Worm (Caenorhabditis elegans) whole organism, L4/young adult: Measurements from ENCODE around the gene T11F8.4.
"Not testable (repeated sequence)": the region's sequence is repeated elsewhere in the genome, so short reads cannot be mapped to it uniquely, and the experiment has no call there.

Experiments used
- W03F9.2 ChIP-seq: fragments of 150-350 bp; optimal IDR thresholded peaks from 2 replicates; lab custom pipeline; 2014; ENCODE audit warnings: missing biosample characterization, missing genetic modification characterization
- dao-5 ChIP-seq: sonication (generic microtip); optimal IDR thresholded peaks from 2 replicates; lab custom pipeline; 2016; ENCODE audit warnings: missing genotype, missing genetic modification characterization, moderate library complexity, missing compliant biosample characterization
- him-1 ChIP-seq: sonication (generic microtip); optimal IDR thresholded peaks from 2 replicates; lab custom pipeline; 2016; ENCODE audit warnings: missing genotype, missing genetic modification reagents, missing genetic modification characterization, missing compliant biosample characterization

The T11F8.4 gene

DNA sequence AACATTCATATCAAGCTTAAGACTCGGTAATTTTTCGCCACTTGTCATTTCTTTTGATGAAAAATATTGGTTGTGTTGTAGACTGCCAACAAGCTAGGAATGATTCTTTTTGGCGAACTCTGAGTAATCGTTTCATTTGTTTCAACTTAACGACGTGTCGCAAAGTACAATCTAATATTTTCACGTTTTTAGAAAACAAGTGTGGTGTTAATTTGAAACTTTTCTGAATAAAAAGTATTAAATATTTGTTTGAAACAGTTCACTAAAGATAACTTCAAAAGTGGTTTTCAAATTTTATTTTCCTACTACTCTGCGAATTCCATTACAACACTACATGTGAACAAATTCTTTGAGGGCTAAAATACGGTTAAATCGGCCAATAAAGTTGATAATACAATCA, at the start of gene T11F8.4:
Gene T11F8.4, minus strand, starts transcription at position 101 of the 400 bp plus-strand sequence.
- no peak for TF ChIP-seq W03F9.2 (tag; lab: Kevin White, UChicago)
- no peak for TF ChIP-seq him-1 (tag; lab: Kevin White, UChicago)
- no peak for TF ChIP-seq dao-5 (tag; lab: Kevin White, UChicago)

DNA sequence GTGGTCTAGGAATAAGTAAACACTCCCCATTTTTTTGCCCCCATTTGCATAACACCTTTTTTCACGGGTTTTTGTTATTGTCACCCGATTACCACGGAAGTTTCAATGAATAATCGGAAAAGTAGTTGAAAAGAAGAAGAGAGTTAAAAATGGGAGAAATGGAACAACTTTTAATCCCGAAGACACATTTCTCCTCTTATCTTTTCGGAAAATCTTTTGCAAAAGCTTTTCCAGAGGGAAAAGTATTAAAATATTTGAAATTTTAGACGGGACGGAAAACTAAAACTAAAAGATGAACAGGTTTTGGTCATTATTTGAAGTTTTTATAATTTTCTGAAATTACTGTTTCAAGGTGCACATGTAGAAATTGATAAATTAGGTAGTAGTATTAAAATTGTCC, 42.7 kb upstream of the T11F8.4 start:
- TF ChIP-seq him-1 (tag; lab: Kevin White, UChicago) (no peak), W03F9.2 (tag; lab: Kevin White, UChicago) (no peak), dao-5 (tag; lab: Kevin White, UChicago) (no peak)

ce11 chrIV:5514789-5515188, 38.4 kb upstream of the T11F8.4 start:
- TF ChIP-seq him-1 (tag; lab: Kevin White, UChicago) (no peak), dao-5 (tag; lab: Kevin White, UChicago) (no peak), W03F9.2 (tag; lab: Kevin White, UChicago) (no peak)

DNA sequence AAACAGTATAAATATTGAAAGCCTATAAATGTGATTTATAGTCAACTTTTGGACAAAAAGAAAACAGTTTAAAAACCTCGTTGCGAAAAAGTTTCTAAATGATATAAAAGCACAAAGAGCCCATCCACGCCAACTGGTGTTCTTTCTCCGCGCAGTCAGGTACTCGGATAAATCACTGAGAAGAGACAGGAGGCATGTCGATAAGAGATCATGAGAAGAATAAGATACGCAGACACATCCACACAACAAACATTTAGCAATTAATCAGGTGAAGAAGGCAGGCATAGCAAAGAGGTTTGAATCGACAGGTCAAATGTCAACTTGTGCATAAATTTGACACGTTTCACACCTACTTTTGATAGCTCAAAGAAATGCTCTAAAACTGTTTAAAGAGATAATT, 31.4 kb upstream of the T11F8.4 start:
- TF ChIP-seq W03F9.2 (tag; lab: Kevin White, UChicago) (no peak), him-1 (tag; lab: Kevin White, UChicago) (no peak), dao-5 (tag; lab: Kevin White, UChicago) (no peak)

DNA sequence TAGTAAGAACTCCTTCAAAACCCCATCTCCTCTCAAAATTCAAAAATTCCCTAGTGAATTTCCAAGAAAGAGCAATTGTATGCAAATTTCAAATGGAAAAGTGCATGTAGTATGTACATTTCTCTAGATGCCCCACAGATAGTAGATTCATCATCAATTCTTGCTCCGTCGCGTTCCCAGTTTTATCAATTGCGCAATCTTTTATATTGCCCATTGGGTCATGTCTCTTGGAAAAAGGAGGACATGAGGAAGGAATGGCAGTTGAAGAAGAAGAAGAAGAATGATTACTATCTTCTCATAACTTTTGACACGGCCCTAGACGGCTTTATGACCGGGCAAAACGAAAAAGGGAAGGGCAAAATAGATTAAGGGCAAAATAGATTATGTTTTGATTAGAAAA, 30.3 kb upstream of the T11F8.4 start:
- TF ChIP-seq W03F9.2 (tag; lab: Kevin White, UChicago) (no peak), dao-5 (tag; lab: Kevin White, UChicago) (no peak), him-1 (tag; lab: Kevin White, UChicago) (no peak)

DNA sequence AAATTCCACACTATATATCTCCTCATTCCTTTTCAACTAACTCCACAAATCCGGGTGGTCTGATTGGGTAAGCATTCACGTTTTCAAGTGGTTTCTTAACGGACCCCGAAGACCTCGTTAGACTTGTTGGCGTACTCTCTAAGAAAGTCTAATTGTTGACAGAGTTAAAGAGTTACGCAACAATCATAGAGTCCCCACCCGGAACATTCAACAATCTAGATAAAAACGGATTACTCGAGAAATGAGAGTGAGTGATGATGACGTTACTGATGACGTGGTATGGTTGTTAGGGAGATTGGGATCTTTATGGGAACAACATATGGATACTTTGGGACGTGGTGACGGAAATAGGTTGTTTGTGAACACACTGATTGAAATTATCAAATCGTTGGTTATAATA, 26.2 kb upstream of the T11F8.4 start:
- TF ChIP-seq him-1 (tag; lab: Kevin White, UChicago) (no peak), dao-5 (tag; lab: Kevin White, UChicago) (no peak), W03F9.2 (tag; lab: Kevin White, UChicago) (no peak)

- TF ChIP-seq W03F9.2 (tag; lab: Kevin White, UChicago) (no peak), dao-5 (tag; lab: Kevin White, UChicago) (no peak), him-1 (tag; lab: Kevin White, UChicago) (no peak)
Observed at ce11 chrIV:5501414-5501813, 25.0 kb upstream of the T11F8.4 start.

DNA sequence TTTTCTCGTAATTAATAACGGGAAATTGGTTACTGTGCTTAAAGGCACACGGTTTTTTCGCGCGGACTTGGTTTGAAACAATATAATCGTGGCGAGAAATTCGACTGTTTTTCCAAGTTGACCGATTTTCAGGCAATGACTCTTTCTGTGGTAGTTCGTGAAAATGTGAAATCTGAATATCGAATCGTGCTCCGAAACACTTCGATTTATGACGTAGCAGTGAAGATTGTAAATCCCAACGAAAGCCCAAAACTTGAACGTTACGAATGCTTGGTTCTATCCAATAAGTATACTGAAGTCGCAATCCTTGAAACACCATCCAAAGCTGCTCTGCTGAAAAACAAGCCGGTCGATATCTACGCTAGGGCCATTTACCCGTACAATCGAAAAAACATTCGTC, 17.7 kb upstream of the T11F8.4 start:
- TF ChIP-seq him-1 (tag; lab: Kevin White, UChicago) (no peak), W03F9.2 (tag; lab: Kevin White, UChicago) (no peak)

- TF ChIP-seq dao-5 (tag; lab: Kevin White, UChicago) (no peak), W03F9.2 (tag; lab: Kevin White, UChicago) (no peak), him-1 (tag; lab: Kevin White, UChicago) (no peak)
Observed at ce11 chrIV:5493692-5494091, 17.3 kb upstream of the T11F8.4 start, which contains the start of gene B0273.1. B0273.1 (plus strand) TSS chrIV:5493992.

ce11 chrIV:5493135-5493534, 16.8 kb upstream of the T11F8.4 start:
- TF ChIP-seq W03F9.2 (tag; lab: Kevin White, UChicago) (no peak), him-1 (tag; lab: Kevin White, UChicago) (no peak), dao-5 (tag; lab: Kevin White, UChicago) (no peak)

DNA sequence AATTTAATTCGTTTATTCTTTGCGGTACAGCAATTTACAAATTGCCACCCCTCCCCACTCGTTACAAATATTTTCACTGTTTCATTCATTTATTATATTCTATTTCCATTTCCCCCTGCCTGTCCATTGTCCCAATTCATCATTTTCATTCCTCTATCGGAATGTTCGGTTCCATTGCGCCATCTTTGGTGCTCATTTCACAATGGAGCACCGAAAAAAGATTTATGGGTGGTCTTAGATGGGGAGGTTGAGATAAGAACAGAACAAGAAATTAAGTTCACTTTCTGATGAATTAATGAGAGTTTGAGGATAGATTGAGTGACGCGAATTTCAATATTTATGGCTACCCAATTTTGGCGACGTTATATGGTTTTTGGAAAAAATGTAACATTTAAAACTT, 15.8 kb upstream of the T11F8.4 start:
- TF ChIP-seq him-1 (tag; lab: Kevin White, UChicago) (no peak), dao-5 (tag; lab: Kevin White, UChicago) (no peak), W03F9.2 (tag; lab: Kevin White, UChicago) (no peak)

- TF ChIP-seq dao-5, W03F9.2, him-1 (tag; lab: Kevin White, UChicago): not testable (repeated sequence)
Observed at ce11 chrIV:5491054-5491453, 14.7 kb upstream of the T11F8.4 start, which contains the start of gene B0273.115. B0273.115 (minus strand) TSS chrIV:5491154.

DNA sequence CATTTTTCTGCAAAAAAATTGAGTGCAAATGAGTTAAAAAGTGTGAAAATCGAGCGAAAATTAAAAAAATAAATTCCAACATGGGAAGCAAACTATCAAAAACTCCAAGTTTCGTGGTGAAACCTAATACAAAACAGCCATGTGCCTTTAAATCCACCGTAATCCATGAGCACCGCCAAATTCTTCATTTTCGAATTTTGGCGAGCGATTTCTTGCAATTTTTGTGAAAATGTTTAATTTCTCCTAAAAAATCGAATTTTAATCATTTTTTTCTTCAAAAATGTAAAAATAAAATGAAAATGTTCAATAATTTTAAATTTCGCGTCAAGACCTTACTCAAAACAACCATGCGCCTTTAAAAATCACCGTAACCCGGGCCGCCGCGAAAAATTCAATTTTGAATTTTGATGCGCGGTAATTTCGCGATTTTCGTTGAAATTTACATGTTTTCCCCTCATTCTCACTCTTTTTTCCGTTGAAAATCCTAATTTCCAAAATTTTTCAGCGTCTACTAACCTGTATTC, 9.9 kb upstream of the T11F8.4 start, which contains the start of the genes snpc-3.1 and puf-7:
Gene snpc-3.1, minus strand, starts transcription at position 51 of the 524 bp plus-strand sequence.
Gene puf-7, plus strand, starts transcription at position 506 of the 524 bp plus-strand sequence.
- TF ChIP-seq dao-5, W03F9.2, him-1 (tag; lab: Kevin White, UChicago): not testable (repeated sequence)

DNA sequence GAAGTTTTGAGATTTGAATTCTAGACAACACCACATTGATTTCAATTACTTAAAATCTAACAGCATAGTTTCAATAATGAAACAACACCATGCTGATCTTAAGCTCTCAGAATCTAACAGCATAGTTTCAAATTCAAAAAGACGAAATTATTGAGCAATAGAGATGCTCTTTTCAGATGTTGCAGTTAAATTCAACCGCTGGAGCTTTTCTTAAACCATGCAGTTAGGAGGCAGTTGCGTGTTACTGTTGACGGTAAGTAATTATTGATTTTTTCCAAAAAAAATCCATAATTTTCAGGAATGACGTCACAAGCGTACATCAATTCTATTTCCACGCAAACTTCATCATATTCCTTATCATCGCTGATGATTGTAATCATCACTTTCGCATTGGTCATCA, 6.4 kb upstream of the T11F8.4 start, which contains the start of gene T11F8.5:
Gene T11F8.5, plus strand, starts transcription at position 301 of the 400 bp plus-strand sequence.
- TF ChIP-seq W03F9.2 (tag; lab: Kevin White, UChicago), result no peak
- TF ChIP-seq dao-5 (tag; lab: Kevin White, UChicago), result no peak
- no peak for TF ChIP-seq him-1 (tag; lab: Kevin White, UChicago)
